Worm (Caenorhabditis elegans) whole organism, late embryonic: ENCODE measurements around the gene clc-12.
A peak's percentile ranks its signal among the peaks of the same experiment; 100 is the strongest.

Experiments used
- ceh-18 ChIP-seq: sonication (generic microtip); optimal IDR thresholded peaks from 2 replicates; lab custom pipeline; 2016; ENCODE audit warnings: missing genetic modification characterization, missing compliant biosample characterization
- nfya-1 ChIP-seq: sonication (generic microtip); optimal IDR thresholded peaks from 2 replicates; lab custom pipeline; 2017; ENCODE audit warnings: missing genetic modification characterization, mild to moderate bottlenecking, missing compliant biosample characterization, antibody characterized with exemption, moderate library complexity

The clc-12 gene

ce11 chrV:16958975-16959374, 50.2 kb downstream of the clc-12 start:
- peak; percentile 84 for TF ChIP-seq nfya-1 (tag; lab: Kevin White, UChicago)
- TF ChIP-seq ceh-18 (tag; lab: Kevin White, UChicago): no peak
